Worm (Caenorhabditis elegans): Measurements from ENCODE around the gene K10D2.8.

Gene K10D2.8

DNA sequence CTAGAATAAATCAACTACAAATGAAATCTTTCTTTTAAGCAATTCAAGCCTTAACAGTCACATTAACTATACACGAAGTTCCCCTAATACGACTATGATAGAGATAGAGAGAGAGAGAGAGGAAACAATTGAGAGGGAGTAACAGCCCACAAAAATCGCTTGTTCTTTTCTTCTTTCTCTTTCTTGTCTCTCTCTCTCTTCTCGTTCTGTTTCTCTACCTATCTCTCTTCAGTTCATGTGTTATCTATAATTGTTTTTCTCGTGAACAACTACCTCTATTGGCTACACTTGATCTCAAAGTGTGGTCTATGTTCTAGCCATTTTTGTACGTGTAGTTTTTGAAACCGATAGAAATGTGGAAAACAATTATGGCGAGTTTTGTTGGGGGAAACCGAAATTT, 14.1 kb downstream of the K10D2.8 start:
- TF ChIP-seq chd-7 (tag; optimal IDR thresholded peaks at IDR 0.05) (no peak), B0035.1 (tag; optimal IDR thresholded peaks at IDR 0.05) (no peak), egl-18 (GFP tag; IDR thresholded peaks at IDR 0.05) (no peak), ceh-79 (tag; optimal IDR thresholded peaks at IDR 0.05) (no peak), ceh-27 (GFP tag; optimal IDR thresholded peaks at IDR 0.05) (peak; percentile 47), lin-35 (GFP tag; optimal IDR thresholded peaks at IDR 0.05) (peak in 1 of 3 experiments; percentile 7), lir-1 (GFP tag; conservative IDR thresholded peaks at IDR 0.05) (no peak), hsf-1 (GFP tag; IDR thresholded peaks at IDR 0.05) (no peak), cebp-1 (GFP tag; IDR thresholded peaks at IDR 0.05) (no peak), cebp-1 (tag; optimal IDR thresholded peaks at IDR 0.05) (peak; percentile 43), tlf-1 (GFP tag; optimal IDR thresholded peaks at IDR 0.05) (peak; percentile 18), K12H6.12 (tag; optimal IDR thresholded peaks at IDR 0.05) (no peak), die-1 (tag; optimal IDR thresholded peaks at IDR 0.05) (peak; percentile 17), ztf-22 (GFP tag; optimal IDR thresholded peaks at IDR 0.05) (no peak), ceh-100 (GFP tag; IDR thresholded peaks at IDR 0.05) (no peak), tbp1 (GFP tag; optimal IDR thresholded peaks at IDR 0.05) (peak; percentile 15), hmg-1.2 (GFP tag; IDR thresholded peaks at IDR 0.05) (peak; percentile 47; the same call in 1 of the 2 replicates), lin-40 (tag; optimal IDR thresholded peaks at IDR 0.05) (peak; percentile 70), attf-5 (GFP tag; optimal IDR thresholded peaks at IDR 0.05) (peak; percentile 49), snpc-1.1 (tag; optimal IDR thresholded peaks at IDR 0.05; ENCODE audit: insufficient read depth) (no peak), dox-1 (GFP tag; IDR thresholded peaks at IDR 0.05) (0 out of 2 replicates have a peak, but pooled peaks have one; percentile 44), ztf-26 (tag; optimal IDR thresholded peaks at IDR 0.05) (no peak), ZK185.1 (tag; optimal IDR thresholded peaks at IDR 0.05; ENCODE audit: poor library complexity, severe bottlenecking) (peak; percentile 42), snpc-4 (GFP tag; optimal IDR thresholded peaks at IDR 0.05) (no peak), snpc-4 (tag; optimal IDR thresholded peaks at IDR 0.05) (peak in 2 of 4 experiments; percentile 18 to 20), ekl-4 (GFP tag; IDR thresholded peaks at IDR 0.05) (0 out of 2 replicates have a peak, but pooled peaks have one; percentile 57), nhr-80 (tag; optimal IDR thresholded peaks at IDR 0.05) (peak; percentile 66), athp-1 (tag; optimal IDR thresholded peaks at IDR 0.05) (no peak), dpff-1 (tag; optimal IDR thresholded peaks at IDR 0.05) (no peak), B0336.3 (GFP tag; IDR thresholded peaks at IDR 0.05) (no peak; the same call in 1 of the 2 replicates)

DNA sequence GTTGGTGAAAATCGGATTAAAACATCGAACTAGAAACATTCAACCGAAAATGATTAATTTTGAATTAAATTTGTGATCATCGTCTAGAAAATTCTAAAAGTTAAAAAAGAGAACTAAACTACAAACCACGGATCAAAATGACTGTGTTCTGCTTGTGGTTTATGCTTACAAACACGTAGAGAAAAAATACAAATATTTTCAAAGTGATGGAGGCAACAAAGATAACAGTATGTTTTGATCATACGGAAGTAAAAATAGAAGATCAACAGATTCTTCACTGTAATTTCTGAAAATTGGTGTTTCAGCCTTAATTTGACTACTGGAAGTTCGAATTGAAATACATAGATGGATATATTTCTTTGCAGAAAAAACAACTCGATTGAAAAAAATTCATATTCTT, 14.8 kb downstream of the K10D2.8 start:
- peak; percentile 40 for TF ChIP-seq unc-130 (GFP tag; optimal IDR thresholded peaks at IDR 0.05)
- TF ChIP-seq madf-6 (GFP tag; IDR thresholded peaks at IDR 0.05), result 0 out of 2 replicates have a peak, but pooled peaks have one; percentile 20
- no peak for TF ChIP-seq dox-1 (GFP tag; IDR thresholded peaks at IDR 0.05)
- TF ChIP-seq pha-4 (tag; optimal IDR thresholded peaks at IDR 0.05), result no peak
- TF ChIP-seq ztf-22 (GFP tag; optimal IDR thresholded peaks at IDR 0.05), result no peak
- 0 out of 2 replicates have a peak, but pooled peaks have one; percentile 29 for TF ChIP-seq nfyb-1 (GFP tag; IDR thresholded peaks at IDR 0.05)
- TF ChIP-seq madf-3 (GFP tag; IDR thresholded peaks at IDR 0.05), result 0 out of 2 replicates have a peak, but pooled peaks have one; percentile 59
- peak; percentile 84 for TF ChIP-seq hrde-1 (tag; optimal IDR thresholded peaks at IDR 0.05; ENCODE audit: borderline replicate concordance)
- TF ChIP-seq nhr-120 (GFP tag; IDR thresholded peaks at IDR 0.05), result no peak
- peak; percentile 45 for TF ChIP-seq F49E8.2 (tag; optimal IDR thresholded peaks at IDR 0.05; ENCODE audit: insufficient read depth)
- no peak for TF ChIP-seq F23B12.7 (tag; optimal IDR thresholded peaks at IDR 0.05; ENCODE audit: insufficient read depth)
